Worm (Caenorhabditis elegans) whole organism, L4 larva: ENCODE results near the gene F41B5.12.

Source experiments
- Y75B8A.6 ChIP-seq: fragments of 200-800 bp; sonication (Bioruptor generic); IDR thresholded peaks from 2 replicates; pipeline ENCODE4 v1.3.6; 2022; ENCODE audit warnings: missing genetic modification reagents, missing genetic modification characterization, missing compliant biosample characterization
- ZK337.2 ChIP-seq: fragments of 200-800 bp; sonication (Bioruptor generic); IDR thresholded peaks from 2 replicates; pipeline ENCODE4 v1.3.6; 2022; ENCODE audit warnings: missing genetic modification reagents, missing genetic modification characterization, missing compliant biosample characterization
- ZK546.5 ChIP-seq, 2 experiments: sonication (generic microtip); optimal IDR thresholded peaks; 2 replicates each; lab custom pipeline; 2017; ENCODE audit warnings: missing biosample characterization in 2 of 2, missing genetic modification characterization in 2 of 2
- aha-1 ChIP-seq: fragments of 150-350 bp; peaks from one replicate; lab custom pipeline; 2014; ENCODE audit warnings: missing biosample characterization, missing genetic modification characterization
- ceh-32 ChIP-seq: sonication (generic microtip); optimal IDR thresholded peaks from 2 replicates; lab custom pipeline; 2016; ENCODE audit warnings: mild to moderate bottlenecking, missing genetic modification characterization, missing compliant biosample characterization; ENCODE audit not compliant: poor library complexity
- daf-16 ChIP-seq, 3 experiments: sonication (generic microtip); optimal IDR thresholded peaks; 2 replicates each; lab custom pipeline; 2016 to 2017; ENCODE audit warnings: missing genetic modification characterization in 3 of 3, missing genetic modification reagents in 3 of 3, mild to moderate bottlenecking in 2 of 3, missing compliant biosample characterization in 2 of 3, missing biosample characterization in 1 of 3, moderate library complexity in 1 of 3
- dmd-6 ChIP-seq: fragments of 200-800 bp; sonication (Bioruptor generic); IDR thresholded peaks from 2 replicates; pipeline ENCODE4 v1.3.6; 2022; ENCODE audit warnings: missing genetic modification reagents, missing genetic modification characterization, missing compliant biosample characterization
- dpl-1 ChIP-seq: fragments of 150-350 bp; optimal IDR thresholded peaks from 2 replicates; lab custom pipeline; 2014; ENCODE audit warnings: missing biosample characterization, missing genetic modification reagents, missing genetic modification characterization
- dve-1 ChIP-seq: sonication (generic microtip); optimal IDR thresholded peaks from 2 replicates; lab custom pipeline; 2017; ENCODE audit warnings: antibody characterized with exemption, mild to moderate bottlenecking, missing genetic modification characterization, missing compliant biosample characterization; ENCODE audit not compliant: insufficient read depth
- egl-27 ChIP-seq: sonication (generic microtip); optimal IDR thresholded peaks from 3 replicates; lab custom pipeline; 2017; ENCODE audit warnings: missing biosample characterization, missing genetic modification reagents, missing genetic modification characterization
- hlh-11 ChIP-seq: fragments of 200-800 bp; sonication (Bioruptor generic); optimal IDR thresholded peaks from 2 replicates; lab custom pipeline; 2018; ENCODE audit warnings: mild to moderate bottlenecking, missing genetic modification characterization, missing compliant biosample characterization
- hlh-30 ChIP-seq: sonication (generic microtip); optimal IDR thresholded peaks from 2 replicates; lab custom pipeline; 2017; ENCODE audit warnings: antibody characterized with exemption, mild to moderate bottlenecking, missing genetic modification characterization, missing compliant biosample characterization; ENCODE audit not compliant: insufficient read depth
- hmg-1.1 ChIP-seq: fragments of 200-800 bp; sonication (Bioruptor generic); IDR thresholded peaks from 2 replicates; pipeline ENCODE4 v1.3.6; 2022; ENCODE audit warnings: missing genetic modification reagents, missing genetic modification characterization, missing compliant biosample characterization
- lin-15B ChIP-seq: fragments of 150-350 bp; sonication (generic microtip); optimal IDR thresholded peaks from 3 replicates; lab custom pipeline; 2014; ENCODE audit warnings: missing biosample characterization, missing genetic modification characterization
- lin-38 ChIP-seq: fragments of 200-800 bp; sonication (Bioruptor generic); IDR thresholded peaks from 2 replicates; pipeline ENCODE4 v1.3.6; 2022; ENCODE audit warnings: missing genetic modification reagents, missing genetic modification characterization, missing compliant biosample characterization
- madf-9 ChIP-seq: fragments of 200-800 bp; sonication (Bioruptor generic); conservative IDR thresholded peaks from 2 replicates; pipeline ENCODE4 v1.3.6; 2022; ENCODE audit warnings: missing genetic modification reagents, missing genetic modification characterization, missing compliant biosample characterization
- mdt-29 ChIP-seq: fragments of 200-800 bp; sonication (Bioruptor generic); IDR thresholded peaks from 2 replicates; pipeline ENCODE4 v1.3.6; 2022; ENCODE audit warnings: missing genetic modification reagents, missing genetic modification characterization, missing compliant biosample characterization
- mes-2 ChIP-seq: sonication (generic microtip); optimal IDR thresholded peaks from 2 replicates; lab custom pipeline; 2016; ENCODE audit warnings: missing genotype, mild to moderate bottlenecking, missing genetic modification characterization, missing compliant biosample characterization; ENCODE audit not compliant: poor library complexity, severe bottlenecking
- nhr-25 ChIP-seq: sonication (generic microtip); optimal IDR thresholded peaks from 2 replicates; lab custom pipeline; 2017; ENCODE audit warnings: missing genetic modification characterization, mild to moderate bottlenecking, missing compliant biosample characterization, antibody characterized with exemption, moderate library complexity, borderline replicate concordance; ENCODE audit not compliant: insufficient read depth
- nhr-28 ChIP-seq: fragments of 150-350 bp; optimal IDR thresholded peaks from 2 replicates; lab custom pipeline; 2014; ENCODE audit warnings: missing biosample characterization, missing genetic modification characterization
- nhr-6 ChIP-seq: fragments of 150-350 bp; optimal IDR thresholded peaks from 2 replicates; lab custom pipeline; 2014; ENCODE audit warnings: missing biosample characterization, missing genetic modification characterization
- pha-4 ChIP-seq, 2 experiments: fragments of 150-350 bp in 1 of 2; fragments of 200-800 bp in 1 of 2; sonication (Bioruptor generic) in 1 of 2; IDR thresholded peaks in 1 of 2; optimal IDR thresholded peaks in 1 of 2; 2 replicates each; pipeline versions ENCODE4 v1.3.6 to Lab custom; 2014 to 2022; ENCODE audit warnings: missing genetic modification characterization in 2 of 2, missing genetic modification reagents in 2 of 2, missing biosample characterization in 1 of 2, missing compliant biosample characterization in 1 of 2
- pqm-1 ChIP-seq: sonication (generic microtip); optimal IDR thresholded peaks from 2 replicates; lab custom pipeline; 2017; ENCODE audit warnings: missing biosample characterization, missing genetic modification characterization
- set-16 ChIP-seq: fragments of 200-800 bp; sonication (Bioruptor generic); IDR thresholded peaks from 2 replicates; pipeline ENCODE4 v1.3.6; 2022; ENCODE audit warnings: missing genetic modification reagents, missing genetic modification characterization, missing compliant biosample characterization
- skn-1 ChIP-seq: fragments of 150-350 bp; optimal IDR thresholded peaks from 2 replicates; lab custom pipeline; 2014; ENCODE audit warnings: missing biosample characterization, missing genetic modification characterization
- snpc-1.2 ChIP-seq: fragments of 200-800 bp; sonication (Bioruptor generic); IDR thresholded peaks from 2 replicates; pipeline ENCODE4 v1.3.6; 2022; ENCODE audit warnings: missing genetic modification reagents, missing genetic modification characterization, missing compliant biosample characterization
- unc-62 ChIP-seq, 3 experiments: fragments of 150-350 bp in 1 of 3; sonication (generic microtip); optimal IDR thresholded peaks in 2 of 3; peaks in 1 of 3; 1 replicate in 1 of 3; 2 replicates in 2 of 3; lab custom pipeline; 2014 to 2017; ENCODE audit warnings: missing biosample characterization in 3 of 3, missing genetic modification characterization in 3 of 3, missing genetic modification reagents in 3 of 3, missing genotype in 1 of 3
- zip-2 ChIP-seq: fragments of 150-350 bp; optimal IDR thresholded peaks from 2 replicates; lab custom pipeline; 2014; ENCODE audit warnings: missing biosample characterization, missing genetic modification characterization
- ztf-7 ChIP-seq: fragments of 150-350 bp; optimal IDR thresholded peaks from 2 replicates; lab custom pipeline; 2014; ENCODE audit warnings: missing biosample characterization, missing genetic modification characterization

Gene F41B5.12

DNA sequence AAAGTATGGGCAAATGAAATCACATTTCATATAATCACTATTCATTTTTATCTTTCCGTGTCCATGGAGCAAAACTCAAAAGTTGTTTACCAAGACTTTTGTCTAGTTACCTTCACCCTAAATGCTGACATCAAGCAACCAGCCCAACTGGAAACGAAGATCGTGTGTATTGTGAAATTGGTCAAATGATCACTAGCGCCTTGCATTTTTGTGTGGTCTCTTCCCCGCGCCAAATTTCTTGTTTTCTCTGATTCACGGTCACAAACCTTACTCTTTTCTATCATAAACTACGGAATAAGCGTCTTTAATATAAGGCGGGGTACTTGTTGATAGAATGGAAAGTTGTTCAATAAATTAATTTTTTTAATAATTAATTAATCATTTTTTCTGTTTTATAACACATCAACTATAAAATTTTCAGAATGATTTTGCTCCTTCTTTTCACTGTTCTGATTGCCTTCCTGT is 10.6 kb upstream of the F41B5.12 start, which contains the start of gene cyp-33C7 (continued):
- no peak for TF ChIP-seq Y75B8A.6 (GFP tag; lab: Robert Waterston, UW)
- TF ChIP-seq skn-1 (tag; lab: Kevin White, UChicago) = no peak
- peak in 1 of 2 experiments; percentile 48 for TF ChIP-seq unc-62 (GFP tag; optimal IDR thresholded peaks at IDR 0.05 in 1 of 2; lab: Kevin White, UChicago)
- TF ChIP-seq unc-62 (tag; optimal IDR thresholded peaks at IDR 0.05; lab: Kevin White, UChicago) = no peak
- peak; percentile 15 for TF ChIP-seq dpl-1 (GFP tag; lab: Kevin White, UChicago)

DNA sequence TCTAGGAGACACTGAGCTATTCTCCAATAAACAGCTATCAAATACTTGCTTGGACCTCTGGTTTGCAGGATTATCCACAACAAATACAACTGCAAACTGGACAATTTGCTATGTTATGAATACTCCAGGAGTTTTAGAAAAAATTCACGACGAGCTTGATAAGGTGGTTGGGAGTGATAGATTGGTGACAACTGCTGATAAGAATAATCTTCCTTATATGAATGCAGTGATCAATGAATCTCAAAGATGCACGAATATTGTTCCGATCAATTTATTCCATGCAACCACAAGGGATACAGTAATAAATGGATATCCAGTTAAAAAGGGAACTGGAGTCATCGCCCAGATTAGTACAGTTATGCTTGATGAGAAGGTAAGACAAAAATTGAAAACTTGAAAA is 9.0 kb upstream of the F41B5.12 start:
- TF ChIP-seq daf-16 (GFP tag; optimal IDR thresholded peaks at IDR 0.05; lab: Kevin White, UChicago) = no peak
- TF ChIP-seq daf-16 (tag; optimal IDR thresholded peaks at IDR 0.05; lab: Kevin White, UChicago) = peak; percentile 19
- peak; percentile 7 for TF ChIP-seq pqm-1 (tag; lab: Kevin White, UChicago)
- peak; percentile 8 for TF ChIP-seq dve-1
- no peak for TF ChIP-seq Y75B8A.6 (GFP tag; lab: Robert Waterston, UW)
- peak; percentile 73 for TF ChIP-seq dmd-6 (GFP tag; lab: Robert Waterston, UW)

DNA sequence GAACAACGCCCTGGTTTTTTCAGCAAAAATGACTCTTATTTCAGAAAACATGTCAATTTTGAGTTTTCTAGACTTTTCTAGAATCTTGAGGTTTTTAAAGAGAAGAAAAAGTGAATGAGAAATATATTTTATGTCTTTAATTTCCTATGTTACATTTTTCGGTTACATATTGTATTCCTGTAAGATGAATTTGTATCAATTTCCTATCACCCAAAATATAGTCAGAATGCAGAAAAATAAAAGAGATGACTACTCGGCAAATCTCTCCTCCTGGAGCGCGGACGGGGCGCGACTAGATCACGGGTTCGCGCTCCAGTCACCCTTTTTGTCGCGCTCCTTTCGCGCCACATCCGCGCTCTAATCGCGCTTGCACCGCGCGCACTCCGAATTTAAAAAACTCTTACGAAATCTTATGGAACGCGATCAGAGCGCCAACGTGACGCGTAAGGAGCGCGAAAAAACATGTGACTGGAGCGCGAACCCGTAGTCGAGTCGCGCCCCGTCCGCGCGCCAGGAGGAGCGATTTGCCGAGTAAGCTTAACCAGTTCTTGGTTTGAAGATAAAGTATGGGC is 6.1 kb upstream of the F41B5.12 start, which contains the start of gene str-253:
Gene str-253, minus strand, starts transcription at position 51 of the 572 bp plus-strand sequence.
- TF ChIP-seq unc-62 (GFP tag; optimal IDR thresholded peaks at IDR 0.05 in 1 of 2; lab: Kevin White, UChicago) (peak in 1 of 2 experiments; percentile 82), unc-62 (tag; optimal IDR thresholded peaks at IDR 0.05; lab: Kevin White, UChicago) (no peak), Y75B8A.6 (GFP tag; lab: Robert Waterston, UW) (no peak), ceh-32 (tag; lab: Kevin White, UChicago) (no peak), aha-1 (no peak), mdt-29 (no peak), ZK546.5 (tag; optimal IDR thresholded peaks at IDR 0.05; lab: Kevin White, UChicago) (no peak), hmg-1.1 (GFP tag; lab: Robert Waterston, UW) (no peak), nhr-6 (tag; lab: Kevin White, UChicago) (no peak), set-16 (GFP tag; lab: Robert Waterston, UW) (peak; percentile 72)

DNA sequence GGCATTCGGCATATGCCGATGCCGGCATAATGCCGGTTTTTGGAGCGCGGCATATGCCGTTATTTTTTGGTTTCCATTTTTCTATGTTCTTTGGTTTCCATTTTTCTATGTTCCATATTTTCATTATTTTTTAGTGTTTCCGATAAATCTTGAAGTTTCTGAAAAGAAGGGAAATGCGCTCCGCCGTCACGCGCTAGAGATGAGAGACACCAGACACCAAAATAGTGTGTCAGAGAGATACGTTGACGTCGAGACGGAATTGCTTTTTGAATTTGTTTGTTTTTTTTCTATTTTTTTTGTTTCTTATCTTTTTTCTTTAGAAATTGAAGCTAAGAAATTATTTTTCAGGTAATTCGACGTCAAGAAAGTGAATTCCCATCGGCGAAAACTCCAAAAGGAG is 5.6 kb upstream of the F41B5.12 start, which contains the start of gene F41B5.1:
Gene F41B5.1, plus strand, starts transcription at position 343 of the 400 bp plus-strand sequence.
- peak; percentile 73 for TF ChIP-seq lin-38 (GFP tag; lab: Robert Waterston, UW)
- TF ChIP-seq, all 104 proteins: peak for 1; not testable (repeated sequence) for 103

DNA sequence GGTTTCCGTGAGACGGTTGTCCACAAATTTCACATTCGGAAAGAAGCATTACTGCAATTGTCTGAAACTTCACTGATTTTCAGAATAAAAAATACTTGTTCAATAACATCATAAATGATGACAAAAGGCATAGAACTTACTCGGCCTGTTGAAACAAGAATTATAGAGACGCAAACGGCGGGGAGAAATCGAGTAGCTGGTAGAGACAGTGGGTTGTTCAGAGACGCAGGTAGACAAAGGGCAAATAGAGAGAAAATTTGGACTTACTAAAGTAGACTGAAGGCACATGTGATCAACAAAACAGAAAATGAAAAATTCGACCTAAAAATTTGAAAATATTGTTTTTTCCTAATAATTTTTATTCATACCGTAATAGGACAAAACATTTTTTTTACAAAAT is 1.0 kb upstream of the F41B5.12 start, which contains the start of gene nhr-182:
Gene nhr-182, minus strand, starts transcription at position 178 of the 400 bp plus-strand sequence.
- no peak for TF ChIP-seq zip-2 (tag; lab: Kevin White, UChicago)
- peak; percentile 10 for TF ChIP-seq mes-2 (tag; lab: Kevin White, UChicago)
- TF ChIP-seq dmd-6 (GFP tag; lab: Robert Waterston, UW) = peak; percentile 18; the same call in 1 of the 2 replicates
- no peak for TF ChIP-seq ztf-7 (tag; lab: Kevin White, UChicago)
- peak; percentile 25 for TF ChIP-seq nhr-28 (tag; lab: Kevin White, UChicago)
- TF ChIP-seq lin-15B = no peak
- TF ChIP-seq hlh-11 (tag; lab: Kevin White, UChicago) = peak; percentile 14
- peak; percentile 60 for TF ChIP-seq hlh-30
- no peak for TF ChIP-seq nhr-25
- TF ChIP-seq egl-27 (tag; lab: Kevin White, UChicago) = no peak
- TF ChIP-seq dve-1 = peak; percentile 53
- no peak for TF ChIP-seq madf-9 (GFP tag; lab: Robert Waterston, UW)
- no peak for TF ChIP-seq daf-16 (GFP tag; optimal IDR thresholded peaks at IDR 0.05; lab: Kevin White, UChicago)
- peak; percentile 66 for TF ChIP-seq daf-16 (tag; optimal IDR thresholded peaks at IDR 0.05; lab: Kevin White, UChicago)

DNA sequence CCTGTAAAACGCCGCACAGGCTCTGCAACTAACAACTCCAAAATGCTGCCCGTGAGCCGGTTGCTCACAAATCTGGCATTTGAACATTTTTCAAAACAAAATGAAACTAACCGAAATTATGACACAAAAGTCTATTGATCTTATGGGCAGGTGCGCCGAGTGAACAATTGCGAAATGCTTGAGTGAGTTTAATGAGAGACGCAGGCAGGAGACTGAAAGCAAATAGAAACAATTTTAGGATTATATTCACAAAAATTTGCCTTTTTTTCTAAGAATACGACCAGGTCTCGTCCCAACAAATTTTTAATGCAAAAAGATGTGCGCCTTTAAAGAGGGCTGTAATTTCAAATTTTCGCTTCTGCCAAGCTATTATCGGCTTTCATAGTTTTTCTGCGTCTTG is 3.7 kb downstream of the F41B5.12 start, which contains the start of gene nhr-183:
Gene nhr-183, minus strand, starts transcription at position 180 of the 400 bp plus-strand sequence.
- TF ChIP-seq hmg-1.1 (GFP tag; lab: Robert Waterston, UW) = no peak
- TF ChIP-seq snpc-1.2 (GFP tag; lab: Robert Waterston, UW) = no peak
- no peak for TF ChIP-seq pha-4 (GFP tag; IDR thresholded peaks at IDR 0.05; lab: Robert Waterston, UW)
- TF ChIP-seq pha-4 (tag; optimal IDR thresholded peaks at IDR 0.05; lab: Kevin White, UChicago) = peak; percentile 49
- no peak for TF ChIP-seq ZK337.2 (GFP tag; lab: Robert Waterston, UW)
